Worm (Caenorhabditis elegans): ENCODE results near the gene K07F5.22.
A peak's percentile ranks its signal among the peaks of the same experiment; 100 is the strongest.

DNA sequence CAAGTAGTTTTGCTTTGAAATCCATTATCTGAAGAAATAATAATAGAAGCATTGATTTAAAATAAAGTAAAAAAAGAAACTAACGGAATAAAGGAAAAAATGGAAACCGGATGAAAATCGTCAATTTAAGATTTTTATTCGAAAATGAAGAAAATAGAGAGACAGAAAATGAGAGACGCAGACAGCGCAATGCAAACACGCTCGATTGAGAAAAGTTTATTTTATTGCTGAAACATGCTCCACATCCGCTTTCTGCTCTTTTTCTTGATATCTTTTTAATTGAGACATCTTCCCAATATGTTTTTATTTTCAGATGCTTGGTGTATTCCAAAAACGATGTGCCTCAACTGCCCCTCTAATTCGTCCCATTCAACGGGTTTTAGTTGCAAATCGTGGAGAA lies 19.4 kb downstream of the K07F5.22 start, which contains the start of the genes prp-18 and mccc-1:
- peak; percentile 62 for TF ChIP-seq C16A3.4 (tag; optimal IDR thresholded peaks at IDR 0.05)
- no peak for TF ChIP-seq aha-1 (tag; optimal IDR thresholded peaks at IDR 0.05)
- TF ChIP-seq nhr-28 (tag; optimal IDR thresholded peaks at IDR 0.05): no peak
- TF ChIP-seq aly-2 (tag; optimal IDR thresholded peaks at IDR 0.05): no peak
- no peak for TF ChIP-seq egl-27 (tag; optimal IDR thresholded peaks at IDR 0.05)
- TF ChIP-seq fkh-4 (tag; optimal IDR thresholded peaks at IDR 0.05; ENCODE audit: borderline replicate concordance): no peak
- peak; percentile 56 for TF ChIP-seq lin-15B (tag; optimal IDR thresholded peaks at IDR 0.05)
- peak in 1 of 2 experiments; percentile 57 for TF ChIP-seq lsy-2 (tag; optimal IDR thresholded peaks at IDR 0.05)
- TF ChIP-seq ama-1 (optimal IDR thresholded peaks at IDR 0.05): no peak
- TF ChIP-seq skn-1 (tag; optimal IDR thresholded peaks at IDR 0.05): peak; percentile 28
